Worm (Caenorhabditis elegans) whole organism, young adult: ENCODE results near the gene clec-145.

ENCODE experiments used
- C17E4.6 ChIP-seq: fragments of 200-800 bp; sonication (Bioruptor generic); IDR thresholded peaks from 2 replicates; pipeline ENCODE4 v1.3.6; 2022; ENCODE audit warnings: missing genetic modification reagents, missing genetic modification characterization, missing compliant biosample characterization
- F33H1.4 ChIP-seq: fragments of 200-800 bp; sonication (Bioruptor generic); IDR thresholded peaks from 2 replicates; pipeline ENCODE4 v1.3.6; 2022; ENCODE audit warnings: missing genetic modification reagents, missing genetic modification characterization, missing compliant biosample characterization
- F49E8.2 ChIP-seq: sonication (generic microtip); optimal IDR thresholded peaks from 3 replicates; lab custom pipeline; 2017; ENCODE audit warnings: missing genetic modification characterization, mild to moderate bottlenecking, missing compliant biosample characterization, antibody characterized with exemption, moderate library complexity; ENCODE audit not compliant: insufficient read depth
- T26A5.8 ChIP-seq: sonication (generic microtip); optimal IDR thresholded peaks from 2 replicates; lab custom pipeline; 2016; ENCODE audit warnings: missing genetic modification characterization, missing compliant biosample characterization
- Y56A3A.18 ChIP-seq: fragments of 200-800 bp; sonication (Bioruptor generic); IDR thresholded peaks from 2 replicates; pipeline ENCODE4 v1.3.6; 2022; ENCODE audit warnings: missing genetic modification reagents, missing genetic modification characterization, missing compliant biosample characterization
- attf-5 ChIP-seq: fragments of 200-800 bp; sonication (Bioruptor generic); optimal IDR thresholded peaks from 2 replicates; lab custom pipeline; 2018; ENCODE audit warnings: mild to moderate bottlenecking, missing genetic modification characterization, missing compliant biosample characterization
- bed-1 ChIP-seq: fragments of 200-800 bp; sonication (Bioruptor generic); IDR thresholded peaks from 2 replicates; pipeline ENCODE4 v1.3.6; 2022; ENCODE audit warnings: missing genetic modification reagents, missing genetic modification characterization, missing compliant biosample characterization
- bed-2 ChIP-seq: fragments of 200-800 bp; sonication (Bioruptor generic); IDR thresholded peaks from 2 replicates; pipeline ENCODE4 v1.3.6; 2022; ENCODE audit warnings: missing genetic modification reagents, missing genetic modification characterization, missing compliant biosample characterization
- ceh-79 ChIP-seq: sonication (generic microtip); optimal IDR thresholded peaks from 2 replicates; lab custom pipeline; 2017; ENCODE audit warnings: mild to moderate bottlenecking, missing genetic modification characterization, missing compliant biosample characterization
- egrh-3 ChIP-seq: fragments of 200-800 bp; sonication (Bioruptor generic); IDR thresholded peaks from 2 replicates; pipeline ENCODE4 v1.3.6; 2022; ENCODE audit warnings: missing genetic modification reagents, missing genetic modification characterization, missing compliant biosample characterization
- hlh-12 ChIP-seq: sonication (generic microtip); optimal IDR thresholded peaks from 2 replicates; lab custom pipeline; 2016; ENCODE audit warnings: missing genetic modification characterization, missing compliant biosample characterization
- hsf-1 ChIP-seq: fragments of 200-800 bp; sonication (Bioruptor generic); IDR thresholded peaks from 2 replicates; pipeline ENCODE4 v1.3.6; 2022; ENCODE audit warnings: missing genetic modification reagents, missing genetic modification characterization, missing compliant biosample characterization
- lin-40 ChIP-seq: sonication (generic microtip); optimal IDR thresholded peaks from 2 replicates; lab custom pipeline; 2016; ENCODE audit warnings: missing genetic modification characterization, mild to moderate bottlenecking, missing compliant biosample characterization, missing genotype, missing genetic modification reagents
- madf-6 ChIP-seq: fragments of 200-800 bp; sonication (Bioruptor generic); IDR thresholded peaks from 2 replicates; pipeline ENCODE4 v1.3.6; 2022; ENCODE audit warnings: missing genetic modification reagents, missing genetic modification characterization, missing compliant biosample characterization
- madf-8 ChIP-seq: fragments of 200-800 bp; sonication (Bioruptor generic); conservative IDR thresholded peaks from 2 replicates; pipeline ENCODE4 v1.3.6; 2022; ENCODE audit warnings: missing genetic modification reagents, missing genetic modification characterization, missing compliant biosample characterization
- mel-28 ChIP-seq: sonication (generic microtip); optimal IDR thresholded peaks from 2 replicates; lab custom pipeline; 2016; ENCODE audit warnings: borderline replicate concordance, mild to moderate bottlenecking, missing genetic modification characterization, missing compliant biosample characterization
- nhr-27 ChIP-seq: fragments of 200-800 bp; sonication (Bioruptor generic); optimal IDR thresholded peaks from 2 replicates; lab custom pipeline; 2018; ENCODE audit warnings: mild to moderate bottlenecking, missing genetic modification characterization, moderate library complexity, missing compliant biosample characterization
- pha-4 ChIP-seq: fragments of 150-350 bp; sonication (generic microtip); optimal IDR thresholded peaks from 2 replicates; lab custom pipeline; 2014; ENCODE audit warnings: missing biosample characterization, missing genetic modification reagents, missing genetic modification characterization
- rec-8 ChIP-seq, 2 experiments: sonication (generic microtip); optimal IDR thresholded peaks; 2 replicates each; lab custom pipeline; 2016; ENCODE audit warnings: mild to moderate bottlenecking in 2 of 2, missing genetic modification characterization in 2 of 2, missing genetic modification reagents in 2 of 2, missing genotype in 2 of 2, missing biosample characterization in 1 of 2, missing compliant biosample characterization in 1 of 2, moderate library complexity in 1 of 2
- sdz-38 ChIP-seq: sonication (generic microtip); optimal IDR thresholded peaks from 2 replicates; lab custom pipeline; 2016; ENCODE audit warnings: missing genotype, missing genetic modification characterization, missing compliant biosample characterization
- somi-1 ChIP-seq: fragments of 200-800 bp; sonication (Bioruptor generic); optimal IDR thresholded peaks from 2 replicates; lab custom pipeline; 2018; ENCODE audit warnings: mild to moderate bottlenecking, missing genetic modification characterization, missing compliant biosample characterization
- tbp1 ChIP-seq: fragments of 200-800 bp; sonication (Bioruptor generic); optimal IDR thresholded peaks from 2 replicates; lab custom pipeline; 2018; ENCODE audit warnings: mild to moderate bottlenecking, missing genetic modification characterization, missing compliant biosample characterization
- unc-130 ChIP-seq: sonication (generic microtip); optimal IDR thresholded peaks from 2 replicates; lab custom pipeline; 2016; ENCODE audit warnings: missing genetic modification reagents, missing genetic modification characterization, missing compliant biosample characterization
- unc-62 ChIP-seq: fragments of 150-350 bp; optimal IDR thresholded peaks from 2 replicates; lab custom pipeline; 2014; ENCODE audit warnings: missing biosample characterization, missing genetic modification reagents, missing genetic modification characterization
- xnd-1 ChIP-seq: sonication (generic microtip); optimal IDR thresholded peaks from 2 replicates; lab custom pipeline; 2016; ENCODE audit warnings: missing genotype, missing genetic modification reagents, missing genetic modification characterization, missing compliant biosample characterization
- zfh-2 ChIP-seq: fragments of 200-800 bp; sonication (Bioruptor generic); conservative IDR thresholded peaks from 2 replicates; pipeline ENCODE4 v1.3.6; 2022; ENCODE audit warnings: missing genetic modification reagents, missing genetic modification characterization, missing compliant biosample characterization
- ztf-22 ChIP-seq: fragments of 200-800 bp; sonication (Bioruptor generic); optimal IDR thresholded peaks from 2 replicates; lab custom pipeline; 2018; ENCODE audit warnings: mild to moderate bottlenecking, missing genetic modification characterization, moderate library complexity, missing compliant biosample characterization
- ztf-3 ChIP-seq: fragments of 200-800 bp; sonication (Bioruptor generic); optimal IDR thresholded peaks from 2 replicates; lab custom pipeline; 2018; ENCODE audit warnings: mild to moderate bottlenecking, missing genetic modification characterization, missing compliant biosample characterization

The clec-145 gene

DNA sequence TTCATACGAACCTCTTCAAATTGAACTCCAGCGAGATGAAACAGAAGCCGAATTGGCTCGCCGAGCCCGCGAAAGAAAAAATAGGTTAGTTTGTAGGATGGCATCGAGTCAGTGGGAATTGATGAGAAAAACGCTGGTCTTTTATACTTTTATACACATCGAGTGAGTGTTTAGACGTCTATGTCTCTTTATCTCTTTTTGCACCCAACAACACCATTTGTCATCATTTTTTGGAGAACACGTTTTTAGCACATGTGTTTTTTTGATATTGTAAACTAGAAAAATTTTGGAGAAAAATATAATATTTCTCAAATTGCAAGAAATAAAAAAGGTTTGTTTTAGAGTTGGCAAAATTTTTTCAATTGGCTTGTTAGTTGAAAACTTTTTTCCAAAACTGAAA is 34.0 kb upstream of the clec-145 start, which contains the start of gene gst-16:
TSS of gene gst-16 (minus strand) at position 111 of the 400 bp plus-strand sequence.
- TF ChIP-seq zfh-2 (GFP tag; lab: Robert Waterston, UW): no peak
- TF ChIP-seq hsf-1: no peak
- no peak for TF ChIP-seq pha-4
- TF ChIP-seq T26A5.8 (tag; lab: Kevin White, UChicago): no peak
- TF ChIP-seq lin-40 (tag; lab: Kevin White, UChicago): no peak
- no peak for TF ChIP-seq somi-1 (GFP tag; lab: Kevin White, UChicago)
- no peak for TF ChIP-seq tbp1
- no peak for TF ChIP-seq ceh-79 (tag; lab: Kevin White, UChicago)
- TF ChIP-seq bed-1 (GFP tag; lab: Robert Waterston, UW): no peak
- no peak for TF ChIP-seq ztf-3 (GFP tag; lab: Kevin White, UChicago)
- TF ChIP-seq hlh-12 (tag; lab: Kevin White, UChicago): no peak
- no peak for TF ChIP-seq Y56A3A.18 (GFP tag; lab: Robert Waterston, UW)
- TF ChIP-seq, all 124 proteins: peak for 0

DNA sequence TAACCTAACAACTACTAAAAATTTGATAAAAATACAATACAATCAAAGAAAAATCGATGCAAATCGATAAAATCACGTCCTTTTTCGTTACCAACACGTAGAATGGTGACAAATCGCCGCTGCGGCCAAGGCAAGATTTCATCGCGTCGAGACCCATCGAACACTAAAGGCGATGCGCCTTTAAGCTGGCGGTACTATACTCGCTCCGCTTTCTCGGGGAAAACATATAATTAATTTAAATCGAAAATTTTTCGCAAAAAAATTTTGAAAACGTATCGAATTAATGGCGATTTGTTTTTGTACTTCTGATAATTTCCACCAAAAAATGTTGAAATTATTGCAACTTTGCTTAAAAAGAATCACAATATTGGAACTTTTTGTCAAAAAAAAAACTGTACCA is 31.8 kb upstream of the clec-145 start:
- peak; percentile 67 for TF ChIP-seq madf-6 (GFP tag; lab: Robert Waterston, UW)
- 0 out of 2 replicates have a peak, but pooled peaks have one; percentile 13 for TF ChIP-seq madf-8 (GFP tag; lab: Robert Waterston, UW)
- TF ChIP-seq F33H1.4 (GFP tag; lab: Robert Waterston, UW): peak; percentile 71

DNA sequence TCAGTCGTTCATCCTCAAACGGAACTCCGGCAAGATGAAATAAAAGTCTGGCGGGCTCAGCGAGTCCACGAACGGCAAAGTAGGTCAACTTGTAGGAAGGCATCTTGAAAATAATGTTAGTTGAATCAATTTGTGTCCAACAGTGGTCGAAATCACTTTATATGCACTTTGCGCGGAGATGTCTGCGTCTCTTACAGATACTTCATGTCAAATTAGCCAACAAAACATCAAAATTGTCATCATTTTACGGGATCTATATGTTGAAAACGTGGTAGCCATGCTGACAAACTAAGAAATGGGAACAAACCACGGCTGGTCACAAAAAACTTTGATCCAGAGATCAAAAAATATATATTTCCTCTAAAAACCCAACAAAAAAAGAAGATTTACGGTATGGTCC is 27.4 kb upstream of the clec-145 start, which contains the start of gene gst-12:
TSS of gene gst-12 (minus strand) at position 254 of the 400 bp plus-strand sequence.
- TF ChIP-seq F49E8.2 (tag; lab: Kevin White, UChicago) (no peak), rec-8 (tag; optimal IDR thresholded peaks at IDR 0.05; lab: Kevin White, UChicago) (no peak)

DNA sequence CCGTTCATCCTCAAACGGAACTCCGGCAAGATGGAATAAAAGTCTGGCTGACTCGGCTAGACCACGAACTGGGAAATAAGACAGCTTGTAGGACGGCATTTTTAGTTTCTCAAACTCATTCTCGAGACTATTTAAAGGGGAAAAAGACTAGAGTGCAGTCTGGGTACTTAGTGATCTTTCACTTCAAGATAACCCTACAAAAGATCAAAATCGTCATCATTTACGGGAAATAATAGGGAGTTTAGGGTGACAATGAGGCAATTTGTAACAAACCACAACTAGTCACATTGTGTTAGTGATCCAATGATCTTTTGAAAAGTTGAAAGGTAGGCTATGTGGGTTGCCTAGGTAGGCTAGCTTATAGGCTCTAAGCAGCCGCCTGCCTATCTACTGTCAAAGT is 25.6 kb upstream of the clec-145 start, which contains the start of gene gst-14:
TSS of gene gst-14 (minus strand) at position 101 of the 400 bp plus-strand sequence.
- TF ChIP-seq lin-40 (tag; lab: Kevin White, UChicago): no peak
- no peak for TF ChIP-seq sdz-38 (tag; lab: Kevin White, UChicago)
- TF ChIP-seq ztf-22 (GFP tag; lab: Kevin White, UChicago): no peak
- no peak for TF ChIP-seq bed-2
- no peak for TF ChIP-seq mel-28 (tag; lab: Kevin White, UChicago)
- no peak for TF ChIP-seq nhr-27 (tag; lab: Kevin White, UChicago)

DNA sequence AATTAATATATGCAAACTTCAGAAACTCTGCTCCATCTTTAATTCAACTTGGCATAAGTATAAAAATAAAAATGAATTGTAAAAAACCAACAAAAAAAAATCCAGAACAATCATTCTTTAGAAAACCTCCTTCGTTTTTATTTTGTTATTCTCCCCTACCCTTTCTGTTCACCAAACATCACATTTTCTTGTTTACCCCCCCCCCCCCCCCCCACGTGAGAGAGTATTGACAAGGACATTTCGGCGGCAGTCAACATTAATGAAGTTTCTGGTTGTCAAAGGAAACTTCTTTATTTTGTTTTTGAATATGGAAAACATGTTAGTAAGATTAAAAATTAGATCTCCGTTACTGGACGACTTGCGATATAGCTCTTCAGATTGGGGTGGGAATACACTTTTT is 24.2 kb upstream of the clec-145 start:
- TF ChIP-seq xnd-1 (no peak), egrh-3 (GFP tag; lab: Robert Waterston, UW) (0 out of 2 replicates have a peak, but pooled peaks have one; percentile 33), C17E4.6 (no peak)

DNA sequence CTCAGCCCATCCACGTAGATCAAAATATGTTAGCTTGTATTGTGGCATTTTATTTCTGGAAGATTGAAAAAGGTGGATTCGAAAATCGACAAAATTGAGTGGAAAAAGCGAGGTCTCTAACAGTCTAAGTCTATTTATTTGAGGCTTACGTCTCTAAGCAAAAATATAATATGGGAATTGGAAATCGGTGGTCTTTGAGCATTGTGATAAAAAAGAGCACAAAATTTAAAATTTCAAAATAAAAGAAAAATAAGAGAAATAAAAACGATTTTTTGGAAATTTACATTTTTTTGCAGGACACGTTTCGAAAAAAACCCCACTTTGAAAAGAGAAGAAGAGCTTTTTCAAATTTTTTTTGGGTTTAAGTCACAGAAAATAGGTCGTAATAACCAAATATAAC is 22.7 kb upstream of the clec-145 start, which contains the start of gene gst-15:
TSS of gene gst-15 (minus strand) at position 101 of the 400 bp plus-strand sequence.
- no peak for TF ChIP-seq mel-28 (tag; lab: Kevin White, UChicago)
- no peak for TF ChIP-seq unc-62 (GFP tag; lab: Kevin White, UChicago)
- no peak for TF ChIP-seq unc-130 (GFP tag; lab: Kevin White, UChicago)
- no peak for TF ChIP-seq attf-5
- TF ChIP-seq, all 124 proteins: peak for 0
